Worm (Caenorhabditis elegans): ENCODE results near the gene bnc-1.

ce11 chrV:12234293-12235004 lies 42.4 kb downstream of the bnc-1 start, which contains the start of gene myo-3:
- TF ChIP-seq him-1 (tag; optimal IDR thresholded peaks at IDR 0.05), result no peak
- no peak for TF ChIP-seq dao-5 (tag; optimal IDR thresholded peaks at IDR 0.05)
